Worm (Caenorhabditis elegans): Measurements from ENCODE around the gene ucr-1.

DNA sequence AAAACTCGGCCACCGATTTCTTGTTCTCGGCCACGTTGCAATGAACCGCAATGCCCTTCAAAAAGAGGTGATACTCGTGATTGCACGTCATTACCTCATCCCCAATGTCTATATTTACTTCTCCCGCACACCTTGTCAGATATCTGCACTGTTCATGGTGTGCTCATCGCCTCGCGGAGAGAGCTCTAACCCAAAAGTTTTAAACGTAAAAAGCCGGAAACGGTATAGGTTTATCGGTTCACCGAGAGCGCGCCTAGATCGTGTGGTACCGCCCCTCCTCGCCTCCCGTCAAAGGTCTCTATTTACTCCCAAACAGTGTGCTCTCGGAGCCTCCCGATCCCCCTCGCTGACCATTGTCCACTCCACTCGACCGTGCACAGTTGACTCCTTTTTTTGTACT, 7.3 kb upstream of the ucr-1 start, which contains the start of gene F56D2.3:
- no peak for TF ChIP-seq klf-2 (GFP tag; conservative IDR thresholded peaks at IDR 0.05)
- no peak for TF ChIP-seq med-1 (GFP tag; optimal IDR thresholded peaks at IDR 0.05; ENCODE audit: insufficient read depth)
